Worm (Caenorhabditis elegans) whole organism, late embryonic: Measurements from ENCODE around the gene nspc-15.

Source experiments
- ceh-9 ChIP-seq: sonication (generic microtip); optimal IDR thresholded peaks from 2 replicates; lab custom pipeline; 2016; ENCODE audit warnings: mild to moderate bottlenecking, missing genetic modification characterization, inconsistent platforms, missing compliant biosample characterization
- fax-1 ChIP-seq: sonication (generic microtip); optimal IDR thresholded peaks from 2 replicates; lab custom pipeline; 2016; ENCODE audit warnings: missing genotype, missing genetic modification characterization, missing compliant biosample characterization
- hlh-30 ChIP-seq: sonication (generic microtip); optimal IDR thresholded peaks from 2 replicates; lab custom pipeline; 2017; ENCODE audit warnings: antibody characterized with exemption, missing genetic modification characterization, missing compliant biosample characterization; ENCODE audit not compliant: insufficient read depth
- hlh-8 ChIP-seq: sonication (generic microtip); optimal IDR thresholded peaks from 2 replicates; lab custom pipeline; 2016; ENCODE audit warnings: missing genotype, missing genetic modification characterization, missing compliant biosample characterization
- pha-4 ChIP-seq: fragments of 150-350 bp; optimal IDR thresholded peaks from 2 replicates; lab custom pipeline; 2018; ENCODE audit warnings: missing biosample characterization, missing genetic modification reagents, missing genetic modification characterization
- pqm-1 ChIP-seq: sonication (generic microtip); optimal IDR thresholded peaks from 2 replicates; lab custom pipeline; 2016; ENCODE audit warnings: missing genetic modification characterization, missing compliant biosample characterization
- pros-1 ChIP-seq: fragments of 150-350 bp; optimal IDR thresholded peaks from 2 replicates; lab custom pipeline; 2014; ENCODE audit warnings: missing biosample characterization, missing genetic modification reagents, missing genetic modification characterization
- tbx-2 ChIP-seq: sonication (generic microtip); optimal IDR thresholded peaks from 2 replicates; lab custom pipeline; 2016; ENCODE audit warnings: missing genetic modification characterization, missing compliant biosample characterization
- unc-55 ChIP-seq: sonication (generic microtip); optimal IDR thresholded peaks from 2 replicates; lab custom pipeline; 2017; ENCODE audit warnings: missing biosample characterization, missing genetic modification reagents, missing genetic modification characterization
- zip-5 ChIP-seq: sonication (generic microtip); optimal IDR thresholded peaks from 2 replicates; lab custom pipeline; 2016; ENCODE audit warnings: missing genetic modification characterization, missing compliant biosample characterization

DNA sequence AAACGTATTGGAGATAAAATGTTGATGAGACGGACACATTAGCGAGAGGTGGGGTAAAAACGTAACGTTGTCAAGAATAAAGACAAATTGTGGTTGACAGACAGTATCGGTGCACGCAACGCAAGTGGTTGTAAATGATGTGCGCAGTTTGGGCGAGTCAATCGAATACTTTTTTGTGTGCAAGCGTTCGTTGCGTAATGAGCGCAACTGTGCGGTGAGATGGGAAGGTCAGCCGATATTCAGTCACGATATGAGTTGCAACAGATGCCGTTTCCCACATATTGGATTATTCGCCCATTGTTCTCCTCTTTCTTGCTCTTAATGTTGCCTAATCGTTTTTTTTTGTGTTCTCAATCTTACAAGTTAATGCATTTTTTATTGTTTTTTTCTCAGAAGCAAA is 39.8 kb upstream of the nspc-15 start, which contains the start of gene ceh-40:
- TF ChIP-seq zip-5, result no peak
- TF ChIP-seq pros-1, result no peak
- no peak for TF ChIP-seq hlh-8 (tag; lab: Kevin White, UChicago)
- TF ChIP-seq unc-55 (GFP tag; lab: Kevin White, UChicago), result peak; percentile 49
- no peak for TF ChIP-seq pqm-1
- TF ChIP-seq pha-4 (tag; lab: Kevin White, UChicago), result no peak
- TF ChIP-seq tbx-2 (tag; lab: Kevin White, UChicago), result peak; percentile 35
- TF ChIP-seq fax-1 (tag; lab: Kevin White, UChicago), result no peak
- no peak for TF ChIP-seq ceh-9 (tag; lab: Kevin White, UChicago)
- no peak for TF ChIP-seq hlh-30 (tag; lab: Kevin White, UChicago)
